Worm (Caenorhabditis elegans): ENCODE data around the gene nlp-101.
A peak's percentile ranks its signal among the peaks of the same experiment; 100 is the strongest.

The nlp-101 gene

DNA sequence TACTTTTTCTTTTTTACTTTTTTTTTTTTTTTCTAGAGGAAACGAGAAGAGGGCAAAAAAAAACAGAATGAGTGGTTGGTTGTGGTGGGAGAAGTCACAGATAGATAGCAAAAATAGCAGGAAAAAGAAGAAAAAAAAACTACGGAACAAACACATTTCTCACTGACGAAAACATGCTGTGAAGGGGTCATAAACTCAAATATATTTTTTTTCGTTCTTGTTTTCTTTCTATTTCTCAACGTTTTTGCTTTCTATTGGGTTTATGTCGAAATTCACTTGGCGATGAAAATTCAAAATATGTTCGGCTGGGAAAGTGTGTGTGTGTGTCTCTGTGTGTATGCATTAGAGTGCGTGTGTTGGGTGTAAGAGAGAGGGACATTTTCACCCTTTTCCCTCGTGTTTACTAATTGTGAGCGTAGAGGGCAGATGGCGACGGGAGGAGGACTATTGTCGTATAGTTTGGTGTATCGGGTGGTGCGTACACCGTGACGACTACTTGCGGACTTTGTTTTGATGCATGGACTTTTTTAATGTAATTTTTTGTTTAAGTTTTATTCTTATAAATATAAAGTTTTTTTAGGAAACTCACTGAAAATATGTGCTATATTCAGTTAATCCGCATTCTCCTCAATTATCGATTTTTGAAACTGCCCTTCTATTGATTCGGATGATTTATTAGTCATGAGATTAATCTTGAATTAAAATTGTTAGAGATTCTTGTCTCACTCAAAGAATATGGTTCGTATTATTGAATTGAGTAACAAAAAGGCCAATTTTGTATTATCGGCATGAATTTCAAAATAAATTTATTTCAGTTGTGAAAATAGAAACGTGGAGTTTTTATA lies 29.1 kb upstream of the nlp-101 start (continued):
- no peak for TF ChIP-seq mes-4 (tag; optimal IDR thresholded peaks at IDR 0.05)
- TF ChIP-seq tbx-9 (tag; optimal IDR thresholded peaks at IDR 0.05; ENCODE audit: borderline replicate concordance) = no peak
- no peak for TF ChIP-seq akir-1 (GFP tag; optimal IDR thresholded peaks at IDR 0.05)
- TF ChIP-seq K12H6.12 (tag; optimal IDR thresholded peaks at IDR 0.05) = peak; percentile 10
- no peak for TF ChIP-seq snpc-4 (GFP tag; optimal IDR thresholded peaks at IDR 0.05)
- TF ChIP-seq snpc-4 (tag; optimal IDR thresholded peaks at IDR 0.05) = no peak
- no peak for TF ChIP-seq B0019.2 (GFP tag; conservative IDR thresholded peaks at IDR 0.05)
- peak; percentile 4 for TF ChIP-seq somi-1 (GFP tag; optimal IDR thresholded peaks at IDR 0.05)
- TF ChIP-seq Y95B8A.8 (GFP tag; IDR thresholded peaks at IDR 0.05) = no peak
- no peak for TF ChIP-seq nfyb-1 (GFP tag; IDR thresholded peaks at IDR 0.05)
- no peak for TF ChIP-seq sptf-2 (GFP tag; optimal IDR thresholded peaks at IDR 0.05)
- no peak for TF ChIP-seq bed-1 (GFP tag; IDR thresholded peaks at IDR 0.05)
- TF ChIP-seq F37B4.10 (GFP tag; IDR thresholded peaks at IDR 0.05) = no peak
- TF ChIP-seq hsf-1 (GFP tag; IDR thresholded peaks at IDR 0.05) = no peak
- no peak for TF ChIP-seq C06A6.2 (GFP tag; conservative IDR thresholded peaks at IDR 0.05)
- TF ChIP-seq ztf-25 (GFP tag; IDR thresholded peaks at IDR 0.05) = no peak
- no peak for TF ChIP-seq nhr-90 (tag; optimal IDR thresholded peaks at IDR 0.05)
- TF ChIP-seq F49E8.2 (tag; optimal IDR thresholded peaks at IDR 0.05; ENCODE audit: insufficient read depth) = no peak
- no peak for TF ChIP-seq snpc-1.1 (tag; optimal IDR thresholded peaks at IDR 0.05; ENCODE audit: insufficient read depth)
- peak; percentile 15; the same call in 1 of the 2 replicates for TF ChIP-seq hmg-1.2 (GFP tag; IDR thresholded peaks at IDR 0.05)
- no peak for TF ChIP-seq rcor-1 (GFP tag; IDR thresholded peaks at IDR 0.05)
- peak; percentile 3 for TF ChIP-seq ztf-26 (tag; optimal IDR thresholded peaks at IDR 0.05)
- TF ChIP-seq K11D2.4 (GFP tag; IDR thresholded peaks at IDR 0.05) = no peak
- TF ChIP-seq cebp-1 (GFP tag; IDR thresholded peaks at IDR 0.05) = no peak; the same call in 1 of the 2 replicates
- TF ChIP-seq cebp-1 (tag; optimal IDR thresholded peaks at IDR 0.05) = peak; percentile 87
- no peak for TF ChIP-seq F10E7.11 (tag; optimal IDR thresholded peaks at IDR 0.05)
- no peak for TF ChIP-seq attf-3 (GFP tag; conservative IDR thresholded peaks at IDR 0.05)
- no peak for TF ChIP-seq unc-130 (GFP tag; optimal IDR thresholded peaks at IDR 0.05)
- no peak for TF ChIP-seq Y79H2A.3 (GFP tag; conservative IDR thresholded peaks at IDR 0.05)
- TF ChIP-seq ZK185.1 (tag; optimal IDR thresholded peaks at IDR 0.05; ENCODE audit: poor library complexity, severe bottlenecking) = no peak
- TF ChIP-seq tbp1 (GFP tag; optimal IDR thresholded peaks at IDR 0.05) = no peak

DNA sequence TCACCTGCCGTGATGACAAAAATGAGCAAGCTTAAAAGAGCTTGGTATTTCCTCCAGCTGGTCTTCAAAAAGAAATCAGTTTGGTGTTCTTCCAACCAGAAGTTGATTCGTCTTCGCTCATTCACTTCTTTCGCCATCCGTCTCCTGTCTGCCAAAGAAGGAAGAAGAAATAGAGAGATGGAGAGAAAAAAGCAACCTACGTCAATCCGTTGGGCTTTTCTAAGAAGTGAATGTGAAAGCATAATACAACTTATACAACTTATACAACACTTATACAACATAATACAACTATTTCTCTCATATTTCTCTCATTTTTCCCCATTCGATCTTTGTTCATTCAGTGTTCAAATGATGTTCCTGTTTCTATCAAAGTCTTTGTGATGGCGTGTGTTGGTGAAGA lies 27.7 kb upstream of the nlp-101 start:
- TF ChIP-seq lsy-27 (tag; optimal IDR thresholded peaks at IDR 0.05; ENCODE audit: borderline replicate concordance, insufficient read depth) (no peak), nhr-179 (tag; optimal IDR thresholded peaks at IDR 0.05) (no peak), hrde-1 (tag; optimal IDR thresholded peaks at IDR 0.05; ENCODE audit: borderline replicate concordance) (no peak), B0035.1 (tag; optimal IDR thresholded peaks at IDR 0.05) (no peak), attf-5 (GFP tag; optimal IDR thresholded peaks at IDR 0.05) (no peak), attf-6 (GFP tag; IDR thresholded peaks at IDR 0.05) (no peak), F49E8.2 (tag; optimal IDR thresholded peaks at IDR 0.05; ENCODE audit: insufficient read depth) (no peak), repo-1 (tag; optimal IDR thresholded peaks at IDR 0.05) (no peak), F39B2.1 (GFP tag; IDR thresholded peaks at IDR 0.05) (no peak), aptf-2 (GFP tag; conservative IDR thresholded peaks at IDR 0.05) (no peak)
